Worm (Caenorhabditis elegans): ENCODE measurements around the gene srh-190.

Gene srh-190

DNA sequence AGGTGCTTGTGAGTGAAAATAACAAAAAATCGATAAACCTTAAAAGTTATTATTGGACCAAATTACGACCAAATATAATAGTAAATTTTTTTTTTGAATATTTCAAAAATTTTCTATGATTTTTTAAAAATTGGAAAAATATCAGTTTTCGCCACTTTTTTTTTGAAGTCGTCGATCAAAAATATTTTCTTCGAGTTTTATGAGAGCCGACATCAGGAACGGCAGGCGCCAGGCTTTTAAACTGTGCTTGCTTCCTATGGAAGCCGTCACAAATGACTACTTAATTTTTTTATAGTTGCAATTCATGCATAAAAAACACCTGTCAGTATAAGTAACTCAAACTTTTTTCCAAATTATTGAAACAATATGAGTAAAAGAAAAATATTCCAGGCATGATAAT lies 517 bp downstream of the srh-190 start:
- TF ChIP-seq flh-1 (GFP tag; optimal IDR thresholded peaks at IDR 0.05): no peak
- TF ChIP-seq tbx-8 (GFP tag; optimal IDR thresholded peaks at IDR 0.05): no peak
- no peak for TF ChIP-seq sptf-1 (tag; optimal IDR thresholded peaks at IDR 0.05)
- no peak for TF ChIP-seq hlh-1 (tag; optimal IDR thresholded peaks at IDR 0.05)
- no peak for TF ChIP-seq snpc-4 (tag; optimal IDR thresholded peaks at IDR 0.05)

- no peak for TF ChIP-seq lin-32 (GFP tag; optimal IDR thresholded peaks at IDR 0.05)
Measured at ce11 chrV:3905841-3906240, 2.9 kb downstream of the srh-190 start, which contains the start of gene nhr-156. TSS of gene nhr-156 (plus strand) at chrV:3906106.

- TF ChIP-seq ham-2 (GFP tag; optimal IDR thresholded peaks at IDR 0.05): no peak
- TF ChIP-seq ceh-39 (tag; optimal IDR thresholded peaks at IDR 0.05): no peak
Measured at ce11 chrV:3912472-3912871, 9.6 kb downstream of the srh-190 start, which contains the start of gene srx-68. TSS of gene srx-68 (plus strand) at chrV:3912772.

ce11 chrV:3913131-3913530 lies 10.2 kb downstream of the srh-190 start:
- no peak for TF ChIP-seq unc-39 (tag; optimal IDR thresholded peaks at IDR 0.05)
- no peak for TF ChIP-seq mab-5 (tag; optimal IDR thresholded peaks at IDR 0.05)
- no peak for TF ChIP-seq snpc-4 (tag; optimal IDR thresholded peaks at IDR 0.05)
- TF ChIP-seq lin-13 (tag; optimal IDR thresholded peaks at IDR 0.05): no peak
- no peak for TF ChIP-seq nhr-28 (tag; optimal IDR thresholded peaks at IDR 0.05)
- no peak for TF ChIP-seq elt-1 (tag; optimal IDR thresholded peaks at IDR 0.05; ENCODE audit: borderline replicate concordance, insufficient read depth)
- TF ChIP-seq elt-3 (tag; optimal IDR thresholded peaks at IDR 0.05): no peak
- TF ChIP-seq nhr-2 (tag; optimal IDR thresholded peaks at IDR 0.05): no peak
- no peak for TF ChIP-seq cnd-1 (tag; optimal IDR thresholded peaks at IDR 0.05)
- TF ChIP-seq nhr-76 (tag; optimal IDR thresholded peaks at IDR 0.05): no peak
- no peak for TF ChIP-seq flh-1 (GFP tag; optimal IDR thresholded peaks at IDR 0.05)
- TF ChIP-seq blmp-1 (tag; optimal IDR thresholded peaks at IDR 0.05): no peak
- TF ChIP-seq mep-1 (tag; optimal IDR thresholded peaks at IDR 0.05): no peak
- no peak for TF ChIP-seq zip-8 (tag; optimal IDR thresholded peaks at IDR 0.05)
- no peak for TF ChIP-seq nhr-12 (tag; optimal IDR thresholded peaks at IDR 0.05)
- no peak for TF ChIP-seq unc-120 (tag; optimal IDR thresholded peaks at IDR 0.05; ENCODE audit: poor library complexity, severe bottlenecking)
- TF ChIP-seq ces-1 (GFP tag; optimal IDR thresholded peaks at IDR 0.05): no peak
- no peak for TF ChIP-seq pha-4 (tag; optimal IDR thresholded peaks at IDR 0.05)
- TF ChIP-seq sptf-1 (tag; optimal IDR thresholded peaks at IDR 0.05): no peak
- no peak for TF ChIP-seq nhr-237 (tag; optimal IDR thresholded peaks at IDR 0.05)

- TF ChIP-seq nhr-28 (tag; optimal IDR thresholded peaks at IDR 0.05) (no peak), mep-1 (tag; optimal IDR thresholded peaks at IDR 0.05) (no peak), ztf-11 (tag; optimal IDR thresholded peaks at IDR 0.05) (no peak), blmp-1 (tag; optimal IDR thresholded peaks at IDR 0.05) (no peak), lin-13 (tag; optimal IDR thresholded peaks at IDR 0.05) (no peak), M03D4.4 (tag; optimal IDR thresholded peaks at IDR 0.05) (no peak), flh-1 (GFP tag; optimal IDR thresholded peaks at IDR 0.05) (no peak)
Measured at ce11 chrV:3916480-3916879, 13.6 kb downstream of the srh-190 start, which contains the start of gene srx-67. TSS of gene srx-67 (plus strand) at chrV:3916780.

DNA sequence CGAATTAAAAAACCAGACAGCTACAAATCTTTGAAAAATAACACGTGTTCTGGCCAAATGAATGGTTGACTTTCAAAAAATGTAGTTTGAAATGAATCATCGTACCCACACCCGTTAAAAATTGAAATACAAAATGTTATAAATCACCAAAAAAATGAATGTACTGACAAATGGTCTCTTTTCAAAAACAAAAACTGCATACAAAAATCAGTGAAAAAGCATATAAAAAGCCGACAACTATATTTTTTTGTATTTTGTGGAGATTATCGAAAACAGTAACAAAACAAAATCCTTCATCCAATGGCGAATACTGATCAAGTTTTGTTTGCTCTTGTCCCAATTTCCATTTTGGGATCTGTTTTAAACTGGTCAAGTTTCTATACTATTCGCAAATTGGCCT lies 16.4 kb downstream of the srh-190 start, which contains the start of gene srx-66:
Gene srx-66 (plus strand): TSS at position 301 of the 400 bp plus-strand sequence.
- TF ChIP-seq unc-62 (GFP tag; optimal IDR thresholded peaks at IDR 0.05) (no peak), elt-1 (tag; optimal IDR thresholded peaks at IDR 0.05; ENCODE audit: borderline replicate concordance, insufficient read depth) (no peak), drap-1 (GFP tag; optimal IDR thresholded peaks at IDR 0.05) (no peak), nhr-76 (tag; optimal IDR thresholded peaks at IDR 0.05) (no peak), mep-1 (tag; optimal IDR thresholded peaks at IDR 0.05) (no peak), lin-13 (tag; optimal IDR thresholded peaks at IDR 0.05) (no peak), snpc-4 (tag; optimal IDR thresholded peaks at IDR 0.05) (no peak), M03D4.4 (tag; optimal IDR thresholded peaks at IDR 0.05) (no peak), blmp-1 (tag; optimal IDR thresholded peaks at IDR 0.05) (no peak), lsy-2 (tag; optimal IDR thresholded peaks at IDR 0.05) (no peak), unc-120 (tag; optimal IDR thresholded peaks at IDR 0.05; ENCODE audit: poor library complexity, severe bottlenecking) (no peak), sem-2 (GFP tag; optimal IDR thresholded peaks at IDR 0.05) (no peak), ceh-43 (GFP tag; optimal IDR thresholded peaks at IDR 0.05) (no peak), nhr-2 (tag; optimal IDR thresholded peaks at IDR 0.05) (no peak)
